Worm (Caenorhabditis elegans): ENCODE measurements around the gene F44A6.3.
A peak's percentile ranks its signal among the peaks of the same experiment; 100 is the strongest.

F44A6.3 gene

ce11 chrX:10216344-10216743 is 3.8 kb downstream of the F44A6.3 start (continued):
- TF ChIP-seq php-3 (GFP tag; IDR thresholded peaks at IDR 0.05) (peak; percentile 85), set-16 (GFP tag; IDR thresholded peaks at IDR 0.05) (no peak), lin-13 (GFP tag; optimal IDR thresholded peaks at IDR 0.05) (no peak), aha-1 (tag) (peak; percentile 74), unc-130 (GFP tag; optimal IDR thresholded peaks at IDR 0.05) (no peak), tag-97 (GFP tag; IDR thresholded peaks at IDR 0.05) (no peak), tra-1 (GFP tag; IDR thresholded peaks at IDR 0.05) (0 out of 2 replicates have a peak, but pooled peaks have one; percentile 22), madf-9 (GFP tag; conservative IDR thresholded peaks at IDR 0.05) (no peak), spr-1 (tag; optimal IDR thresholded peaks at IDR 0.05) (no peak), ceh-20 (GFP tag; IDR thresholded peaks at IDR 0.05) (peak; percentile 33; the same call in 1 of the 2 replicates), zfp-2 (tag; optimal IDR thresholded peaks at IDR 0.05) (no peak), gei-8 (GFP tag; optimal IDR thresholded peaks at IDR 0.05) (no peak), egl-27 (tag; optimal IDR thresholded peaks at IDR 0.05) (no peak)

- TF ChIP-seq set-16 (GFP tag; IDR thresholded peaks at IDR 0.05) (no peak), nhr-48 (tag; optimal IDR thresholded peaks at IDR 0.05) (no peak), zip-2 (tag; optimal IDR thresholded peaks at IDR 0.05) (no peak), arid-1 (GFP tag; conservative IDR thresholded peaks at IDR 0.05) (0 out of 2 replicates have a peak, but pooled peaks have one; percentile 20), gei-8 (GFP tag; optimal IDR thresholded peaks at IDR 0.05) (no peak), lin-1 (GFP tag; IDR thresholded peaks at IDR 0.05) (no peak), F26F4.8 (GFP tag; conservative IDR thresholded peaks at IDR 0.05) (no peak), sdz-12 (GFP tag; optimal IDR thresholded peaks at IDR 0.05) (no peak), F37D6.2 (tag; optimal IDR thresholded peaks at IDR 0.05) (no peak), fkh-10 (GFP tag; optimal IDR thresholded peaks at IDR 0.05) (no peak), lin-15B (tag; optimal IDR thresholded peaks at IDR 0.05) (no peak), jun-1 (tag; optimal IDR thresholded peaks at IDR 0.05) (no peak), hlh-11 (tag; optimal IDR thresholded peaks at IDR 0.05) (no peak), lin-39 (tag; optimal IDR thresholded peaks at IDR 0.05) (no peak), lin-13 (GFP tag; optimal IDR thresholded peaks at IDR 0.05) (no peak), nhr-25 (tag; optimal IDR thresholded peaks at IDR 0.05; ENCODE audit: borderline replicate concordance, insufficient read depth) (no peak), saeg-2 (GFP tag; IDR thresholded peaks at IDR 0.05) (0 out of 2 replicates have a peak, but pooled peaks have one; percentile 51), fos-1 (tag; optimal IDR thresholded peaks at IDR 0.05) (no peak), spr-3 (GFP tag; optimal IDR thresholded peaks at IDR 0.05) (no peak), aly-2 (tag; optimal IDR thresholded peaks at IDR 0.05) (no peak), nhr-28 (tag; optimal IDR thresholded peaks at IDR 0.05) (no peak), Y105C5A.15 (GFP tag; IDR thresholded peaks at IDR 0.05) (no peak), hlh-30 (tag; optimal IDR thresholded peaks at IDR 0.05; ENCODE audit: insufficient read depth) (no peak), php-3 (GFP tag; IDR thresholded peaks at IDR 0.05) (peak; percentile 48), lin-29 (GFP tag; IDR thresholded peaks at IDR 0.05) (peak; percentile 14; the same call in 1 of the 2 replicates), ztf-11 (tag; optimal IDR thresholded peaks at IDR 0.05) (no peak), skn-1 (tag; optimal IDR thresholded peaks at IDR 0.05) (no peak), ceh-32 (tag; optimal IDR thresholded peaks at IDR 0.05; ENCODE audit: poor library complexity) (no peak), T20F7.1 (GFP tag; optimal IDR thresholded peaks at IDR 0.05) (no peak), vab-7 (GFP tag; IDR thresholded peaks at IDR 0.05) (no peak), daf-16 (GFP tag; optimal IDR thresholded peaks at IDR 0.05) (no peak), daf-16 (tag; optimal IDR thresholded peaks at IDR 0.05) (peak; percentile 44), ztf-7 (tag; optimal IDR thresholded peaks at IDR 0.05) (no peak), mdt-29 (GFP tag; IDR thresholded peaks at IDR 0.05) (no peak), lsy-2 (tag; optimal IDR thresholded peaks at IDR 0.05) (no peak), lir-3 (tag; optimal IDR thresholded peaks at IDR 0.05) (no peak), F10B5.3 (tag; optimal IDR thresholded peaks at IDR 0.05) (no peak), T26A8.4 (GFP tag; IDR thresholded peaks at IDR 0.05) (peak; percentile 54), ceh-20 (GFP tag; IDR thresholded peaks at IDR 0.05) (peak; percentile 16; the same call in 1 of the 2 replicates), Y75B8A.6 (GFP tag; IDR thresholded peaks at IDR 0.05) (no peak), zip-11 (GFP tag; IDR thresholded peaks at IDR 0.05) (no peak), ZK337.2 (GFP tag; IDR thresholded peaks at IDR 0.05) (no peak)
These were observed 4.3 kb downstream of the F44A6.3 start for ce11 chrX:10216857-10217256.
